Worm (Caenorhabditis elegans): ENCODE measurements around the gene K04H4.5.

K04H4.5 gene

DNA sequence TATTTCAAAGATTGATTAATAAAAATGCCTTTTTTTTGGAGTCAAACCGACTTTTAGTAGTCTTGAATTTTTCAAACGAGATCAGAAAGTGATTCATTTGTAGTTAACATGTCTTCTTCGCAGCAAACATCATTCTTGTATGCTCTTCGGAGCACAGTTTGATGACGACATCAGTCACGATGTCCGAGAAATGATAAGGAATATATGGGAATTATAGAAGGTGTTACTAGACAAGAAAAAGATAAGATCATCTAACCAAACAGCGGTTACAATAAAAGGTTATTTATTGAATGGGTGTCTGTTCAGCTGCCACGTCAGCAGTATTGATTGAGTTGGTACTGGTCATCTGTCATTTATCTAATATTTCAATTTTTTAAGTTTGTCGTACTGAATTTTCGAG lies 7.2 kb downstream of the K04H4.5 start:
- TF ChIP-seq elt-2 (tag; optimal IDR thresholded peaks at IDR 0.05) (peak; percentile 60), ceh-31 (tag; optimal IDR thresholded peaks at IDR 0.05) (no peak)

- no peak for TF ChIP-seq unc-3 (GFP tag; conservative IDR thresholded peaks at IDR 0.05)
- TF ChIP-seq unc-3 (tag; optimal IDR thresholded peaks at IDR 0.05): no peak
- no peak for TF ChIP-seq ahr-1 (tag; optimal IDR thresholded peaks at IDR 0.05)
- no peak for TF ChIP-seq fax-1 (tag; optimal IDR thresholded peaks at IDR 0.05)
- no peak for TF ChIP-seq ceh-18 (tag; optimal IDR thresholded peaks at IDR 0.05)
Observed at ce11 chrIII:9366971-9367370, 7.8 kb downstream of the K04H4.5 start, which contains the start of gene crn-6. crn-6 (plus strand) TSS chrIII:9367271.

DNA sequence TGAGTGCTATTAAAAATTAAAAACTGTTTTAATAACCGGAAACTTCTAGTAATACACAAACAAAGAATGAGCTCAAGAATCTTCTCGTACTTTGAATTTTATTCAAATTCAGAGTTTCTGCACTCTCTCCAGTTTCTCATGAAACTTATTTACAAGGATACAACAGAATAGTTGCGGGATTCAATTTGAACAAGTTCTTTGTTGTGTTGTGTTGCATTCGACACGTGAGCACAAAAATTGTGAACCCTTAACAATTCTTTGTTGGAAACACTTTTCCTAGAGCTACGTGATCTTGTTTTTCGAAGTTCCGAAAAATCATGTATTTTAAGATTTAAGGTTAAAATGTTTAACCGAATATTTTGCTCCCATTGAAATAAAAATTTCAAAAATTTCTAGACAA lies 14.6 kb downstream of the K04H4.5 start:
- TF ChIP-seq lin-11 (tag; optimal IDR thresholded peaks at IDR 0.05): no peak

DNA sequence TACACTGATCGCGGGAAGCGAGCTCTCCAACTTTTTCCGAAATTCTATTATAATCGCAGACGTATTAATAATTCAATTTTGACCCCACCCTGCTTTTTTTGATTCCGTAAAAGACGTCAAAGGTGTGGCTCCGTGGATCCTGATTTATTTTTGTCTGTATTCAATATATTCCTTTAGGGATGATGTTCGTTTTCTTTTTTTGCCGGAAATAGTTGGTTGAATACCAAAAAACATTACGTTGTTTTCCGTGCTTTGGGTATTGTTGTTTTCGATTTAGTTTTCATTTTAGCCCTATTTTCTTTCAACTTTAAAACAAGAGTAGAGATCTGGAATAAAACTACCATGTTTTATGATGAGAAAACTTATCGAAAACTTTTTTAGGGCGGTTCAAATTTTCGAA lies 17.5 kb downstream of the K04H4.5 start:
- TF ChIP-seq ceh-6 (GFP tag; optimal IDR thresholded peaks at IDR 0.05) (no peak), tbx-7 (tag; optimal IDR thresholded peaks at IDR 0.05) (no peak), syd-9 (tag; optimal IDR thresholded peaks at IDR 0.05) (no peak), ahr-1 (tag; optimal IDR thresholded peaks at IDR 0.05) (no peak), odd-2 (tag; optimal IDR thresholded peaks at IDR 0.05) (no peak), ttx-3 (tag; optimal IDR thresholded peaks at IDR 0.05) (no peak), fkh-6 (tag; optimal IDR thresholded peaks at IDR 0.05) (no peak), T23F11.4 (GFP tag; optimal IDR thresholded peaks at IDR 0.05) (no peak), dmd-4 (tag; optimal IDR thresholded peaks at IDR 0.05; ENCODE audit: borderline replicate concordance) (no peak), unc-42 (tag; optimal IDR thresholded peaks at IDR 0.05) (no peak), unc-55 (GFP tag; optimal IDR thresholded peaks at IDR 0.05) (no peak)

ce11 chrIII:9383496-9383895 lies 24.3 kb downstream of the K04H4.5 start, which contains the start of gene tkr-1:
tkr-1 (plus strand) TSS chrIII:9383796.
- no peak for TF ChIP-seq npax-4 (tag; optimal IDR thresholded peaks at IDR 0.05)
- TF ChIP-seq pax-1 (tag; optimal IDR thresholded peaks at IDR 0.05): no peak
- no peak for TF ChIP-seq che-1 (tag; optimal IDR thresholded peaks at IDR 0.05)
- TF ChIP-seq ceh-2 (tag; optimal IDR thresholded peaks at IDR 0.05): no peak
- no peak for TF ChIP-seq ceh-48 (tag; optimal IDR thresholded peaks at IDR 0.05)
- no peak for TF ChIP-seq unc-86 (tag; optimal IDR thresholded peaks at IDR 0.05)
- TF ChIP-seq odd-2 (tag; optimal IDR thresholded peaks at IDR 0.05): no peak
- TF ChIP-seq zip-5 (tag; optimal IDR thresholded peaks at IDR 0.05): no peak
- no peak for TF ChIP-seq hlh-13 (GFP tag; optimal IDR thresholded peaks at IDR 0.05)
- no peak for TF ChIP-seq nfya-1 (tag; optimal IDR thresholded peaks at IDR 0.05)
- TF ChIP-seq lim-6 (tag; optimal IDR thresholded peaks at IDR 0.05): no peak
- TF ChIP-seq C08G9.2 (tag; optimal IDR thresholded peaks at IDR 0.05): no peak
- TF ChIP-seq fax-1 (tag; optimal IDR thresholded peaks at IDR 0.05): no peak
- TF ChIP-seq pag-3 (tag; optimal IDR thresholded peaks at IDR 0.05; ENCODE audit: borderline replicate concordance): no peak
- TF ChIP-seq ttx-3 (tag; optimal IDR thresholded peaks at IDR 0.05): no peak
- no peak for TF ChIP-seq ceh-34 (tag; optimal IDR thresholded peaks at IDR 0.05)
- no peak for TF ChIP-seq pat-9 (tag; optimal IDR thresholded peaks at IDR 0.05)
- no peak for TF ChIP-seq unc-42 (tag; optimal IDR thresholded peaks at IDR 0.05)

- no peak for TF ChIP-seq ttx-3 (tag; optimal IDR thresholded peaks at IDR 0.05)
- no peak for TF ChIP-seq ceh-6 (GFP tag; optimal IDR thresholded peaks at IDR 0.05)
- TF ChIP-seq mec-3 (tag; optimal IDR thresholded peaks at IDR 0.05; ENCODE audit: borderline replicate concordance): no peak
- no peak for TF ChIP-seq ets-4 (tag; optimal IDR thresholded peaks at IDR 0.05)
- TF ChIP-seq lim-6 (tag; optimal IDR thresholded peaks at IDR 0.05): no peak
- no peak for TF ChIP-seq ceh-48 (tag; optimal IDR thresholded peaks at IDR 0.05)
Observed at ce11 chrIII:9385543-9385942, 26.4 kb downstream of the K04H4.5 start, which contains the start of gene C38C10.3. C38C10.3 (minus strand) TSS chrIII:9385643.
